Worm (Caenorhabditis elegans) whole organism, L4 larva: ENCODE measurements around the gene B0024.4.

Experiments used
- ZK546.5 ChIP-seq, 2 experiments: sonication (generic microtip); optimal IDR thresholded peaks; 2 replicates each; lab custom pipeline; 2017; ENCODE audit warnings: missing biosample characterization in 2 of 2, missing genetic modification characterization in 2 of 2
- nhr-237 ChIP-seq: sonication (generic microtip); optimal IDR thresholded peaks from 2 replicates; lab custom pipeline; 2017; ENCODE audit warnings: missing biosample characterization, missing genetic modification characterization
- snpc-4 ChIP-seq: fragments of 150-350 bp; optimal IDR thresholded peaks from 2 replicates; lab custom pipeline; 2014; ENCODE audit warnings: missing biosample characterization, missing genetic modification characterization
- spr-1 ChIP-seq: sonication (generic microtip); optimal IDR thresholded peaks from 2 replicates; lab custom pipeline; 2016; ENCODE audit warnings: mild to moderate bottlenecking, missing genetic modification characterization, missing compliant biosample characterization
- zag-1 ChIP-seq: fragments of 150-350 bp; optimal IDR thresholded peaks from 2 replicates; lab custom pipeline; 2014; ENCODE audit warnings: missing biosample characterization, missing genetic modification characterization

DNA sequence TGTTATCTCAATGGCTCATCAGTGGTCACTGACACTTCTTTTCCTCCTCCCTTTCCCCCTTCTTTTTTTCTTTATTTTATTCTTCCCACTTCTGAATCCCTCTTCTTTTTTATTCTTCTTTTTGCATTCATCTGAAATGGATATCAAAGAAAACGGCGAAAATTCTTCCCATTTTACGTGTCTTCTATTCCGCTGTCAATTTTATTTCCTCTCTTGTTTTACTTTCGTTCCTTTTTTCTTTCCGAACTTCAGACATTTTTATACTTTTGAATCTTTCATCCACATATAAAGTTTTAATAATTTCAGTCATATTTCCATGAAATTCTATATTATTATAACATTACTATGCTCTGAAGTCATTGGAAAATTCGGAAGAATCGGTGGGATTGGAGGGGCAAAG is 9.9 kb upstream of the B0024.4 start, which contains the start of gene B0024.3:
- TF ChIP-seq spr-1 (no peak), snpc-4 (tag; lab: Kevin White, UChicago) (no peak), nhr-237 (tag; lab: Kevin White, UChicago) (no peak), ZK546.5 (tag; optimal IDR thresholded peaks at IDR 0.05; lab: Kevin White, UChicago) (no peak), zag-1 (tag; lab: Kevin White, UChicago) (no peak)
